Worm (Caenorhabditis elegans) whole organism, midembryonic: ENCODE data around the gene sri-18.

Source experiments
- T22C8.4 ChIP-seq: fragments of 200-800 bp; sonication (Bioruptor generic); IDR thresholded peaks from 2 replicates; pipeline ENCODE4 v1.3.6; 2022; ENCODE audit warnings: missing genetic modification characterization, missing compliant biosample characterization
- cog-1 ChIP-seq: sonication (generic microtip); optimal IDR thresholded peaks from 2 replicates; lab custom pipeline; 2016; ENCODE audit warnings: missing genetic modification characterization, missing compliant biosample characterization
- flt-1 ChIP-seq: fragments of 200-800 bp; sonication (Bioruptor generic); IDR thresholded peaks from 2 replicates; pipeline ENCODE4 v1.3.6; 2022; ENCODE audit warnings: missing genetic modification characterization, missing compliant biosample characterization
- klf-2 ChIP-seq: fragments of 200-800 bp; sonication (Bioruptor generic); conservative IDR thresholded peaks from 2 replicates; pipeline ENCODE4 v1.3.6; 2022; ENCODE audit warnings: missing genetic modification reagents, missing genetic modification characterization, missing compliant biosample characterization
- med-1 ChIP-seq: sonication (generic microtip); optimal IDR thresholded peaks from 2 replicates; lab custom pipeline; 2017; ENCODE audit warnings: missing genetic modification characterization, mild to moderate bottlenecking, missing compliant biosample characterization, antibody characterized with exemption, missing genetic modification reagents; ENCODE audit not compliant: insufficient read depth
- ref-1 ChIP-seq: fragments of 200-800 bp; sonication (Bioruptor generic); conservative IDR thresholded peaks from 2 replicates; pipeline ENCODE4 v1.3.6; 2022; ENCODE audit warnings: missing genetic modification reagents, missing genetic modification characterization, missing compliant biosample characterization
- tab-1 ChIP-seq: fragments of 200-800 bp; sonication (Bioruptor generic); IDR thresholded peaks from 2 replicates; pipeline ENCODE4 v1.3.6; 2022; ENCODE audit warnings: missing genetic modification characterization, missing compliant biosample characterization
- ztf-23 ChIP-seq: fragments of 200-800 bp; sonication (Bioruptor generic); IDR thresholded peaks from 2 replicates; pipeline ENCODE4 v1.3.6; 2022; ENCODE audit warnings: missing genetic modification reagents, missing genetic modification characterization, missing compliant biosample characterization
- ztf-29 ChIP-seq: fragments of 200-800 bp; sonication (Bioruptor generic); IDR thresholded peaks from 2 replicates; pipeline ENCODE4 v1.3.6; 2022; ENCODE audit warnings: missing genetic modification reagents, missing genetic modification characterization, missing compliant biosample characterization

ce11 chrV:10307283-10307682, 46.9 kb upstream of the sri-18 start, which contains the start of gene che-12:
- TF ChIP-seq tab-1 (GFP tag; lab: Robert Waterston, UW) (no peak), ref-1 (GFP tag; lab: Robert Waterston, UW) (no peak), flt-1 (GFP tag; lab: Robert Waterston, UW) (no peak), ztf-23 (GFP tag; lab: Robert Waterston, UW) (no peak), T22C8.4 (no peak), ztf-29 (GFP tag; lab: Robert Waterston, UW) (no peak), klf-2 (GFP tag; lab: Robert Waterston, UW) (no peak), cog-1 (tag; lab: Kevin White, UChicago) (no peak), med-1 (no peak)
